Fruit fly (Drosophila melanogaster) whole organism, embryonic: ENCODE results near the gene CG10147.

Experiments used
- Adf1 ChIP-seq: fragments of 200-800 bp; sonication (Bioruptor generic); IDR thresholded peaks from 2 replicates; pipeline ENCODE4 v1.3.6; 2022; ENCODE audit warnings: missing biosample characterization, missing genetic modification characterization
- B-H1 ChIP-seq: fragments of 200-800 bp; sonication (Bioruptor generic); IDR thresholded peaks from 3 replicates; pipeline ENCODE4 v1.3.6; 2022; ENCODE audit warnings: missing biosample characterization, missing genetic modification characterization
- CG10366 ChIP-seq: fragments of 200-800 bp; sonication (Bioruptor generic); IDR thresholded peaks from 2 replicates; pipeline ENCODE4 v1.3.6; 2022; ENCODE audit warnings: missing biosample characterization, missing genetic modification characterization
- CG11085 ChIP-seq: fragments of 200-800 bp; sonication (Bioruptor generic); IDR thresholded peaks from 2 replicates; pipeline ENCODE4 v1.3.6; 2022; ENCODE audit warnings: missing biosample characterization, missing genetic modification characterization
- CG1233 ChIP-seq: fragments of 200-800 bp; sonication (Bioruptor generic); optimal IDR thresholded peaks from 4 replicates; lab custom pipeline; 2018; ENCODE audit warnings: missing biosample characterization, mild to moderate bottlenecking, missing genetic modification characterization
- CG13296 ChIP-seq: fragments of 200-800 bp; sonication (Bioruptor generic); optimal IDR thresholded peaks from 3 replicates; lab custom pipeline; 2018; ENCODE audit warnings: missing biosample characterization, mild to moderate bottlenecking, missing genetic modification characterization
- CG14050 ChIP-seq: fragments of 200-800 bp; sonication (Bioruptor generic); IDR thresholded peaks from 3 replicates; pipeline ENCODE4 v1.3.6; 2022; ENCODE audit warnings: missing biosample characterization, missing genetic modification characterization
- CG14667 ChIP-seq: fragments of 200-800 bp; sonication (Bioruptor generic); IDR thresholded peaks from 2 replicates; pipeline ENCODE4 v1.3.6; 2022; ENCODE audit warnings: missing biosample characterization, missing genetic modification characterization
- CG14710 ChIP-seq: fragments of 200-800 bp; sonication (Bioruptor generic); optimal IDR thresholded peaks from 3 replicates; lab custom pipeline; 2019; ENCODE audit warnings: missing biosample characterization, mild to moderate bottlenecking, missing genetic modification characterization, moderate library complexity
- CG1529 ChIP-seq: fragments of 200-800 bp; sonication (Bioruptor generic); optimal IDR thresholded peaks from 3 replicates; lab custom pipeline; 2018; ENCODE audit warnings: missing biosample characterization, missing genetic modification characterization
- CG15479 ChIP-seq: fragments of 200-800 bp; sonication (Bioruptor generic); optimal IDR thresholded peaks from 3 replicates; lab custom pipeline; 2019; ENCODE audit warnings: missing biosample characterization, mild to moderate bottlenecking, missing genetic modification characterization, moderate library complexity
- CG17385 ChIP-seq: fragments of 200-800 bp; sonication (Bioruptor generic); optimal IDR thresholded peaks from 3 replicates; lab custom pipeline; 2018; ENCODE audit warnings: missing biosample characterization, mild to moderate bottlenecking, missing genetic modification characterization
- CG1832 ChIP-seq: fragments of 200-800 bp; sonication (Bioruptor generic); optimal IDR thresholded peaks from 2 replicates; lab custom pipeline; 2017; ENCODE audit warnings: missing biosample characterization, mild to moderate bottlenecking, missing genetic modification characterization, inconsistent platforms
- CG2129 ChIP-seq: fragments of 200-800 bp; sonication (Bioruptor generic); IDR thresholded peaks from 2 replicates; pipeline ENCODE4 v1.3.6; 2022; ENCODE audit warnings: missing biosample characterization, missing genetic modification characterization; ENCODE audit not compliant: partially characterized antibody
- CG2678 ChIP-seq: fragments of 200-800 bp; sonication (Bioruptor generic); optimal IDR thresholded peaks from 3 replicates; lab custom pipeline; 2019; ENCODE audit warnings: missing biosample characterization, mild to moderate bottlenecking, missing genetic modification characterization, moderate library complexity
- CG30431 ChIP-seq: fragments of 200-800 bp; sonication (Bioruptor generic); optimal IDR thresholded peaks from 2 replicates; lab custom pipeline; 2017; ENCODE audit warnings: missing biosample characterization, missing genetic modification characterization
- CG31388 ChIP-seq: fragments of 200-800 bp; sonication (Bioruptor generic); optimal IDR thresholded peaks from 2 replicates; lab custom pipeline; 2016; ENCODE audit warnings: missing biosample characterization, missing genetic modification characterization
- CG33213 ChIP-seq: fragments of 200-800 bp; sonication (Bioruptor generic); optimal IDR thresholded peaks from 3 replicates; lab custom pipeline; 2016; ENCODE audit warnings: missing biosample characterization, missing genetic modification characterization
- CG4617 ChIP-seq: fragments of 200-800 bp; sonication (Bioruptor generic); optimal IDR thresholded peaks from 3 replicates; lab custom pipeline; 2016; ENCODE audit warnings: missing biosample characterization, missing genetic modification characterization, borderline replicate concordance
- CG4854 ChIP-seq: fragments of 200-800 bp; sonication (Bioruptor generic); optimal IDR thresholded peaks from 2 replicates; lab custom pipeline; 2016; ENCODE audit warnings: missing biosample characterization, missing genetic modification characterization, inconsistent platforms
- CG6272 ChIP-seq: fragments of 200-800 bp; sonication (Bioruptor generic); IDR thresholded peaks from 2 replicates; pipeline ENCODE4 v1.3.6; 2022; ENCODE audit warnings: missing biosample characterization, missing genetic modification characterization
- CG7839 ChIP-seq: fragments of 200-800 bp; sonication (Bioruptor generic); optimal IDR thresholded peaks from 3 replicates; lab custom pipeline; 2018; ENCODE audit warnings: missing biosample characterization, mild to moderate bottlenecking, missing genetic modification characterization, moderate library complexity
- CG8290 ChIP-seq, 3 experiments: fragments of 200-800 bp; sonication (Bioruptor generic); optimal IDR thresholded peaks; 2 replicates each; lab custom pipeline; 2016 to 2019; ENCODE audit warnings: missing biosample characterization in 3 of 3, missing genetic modification characterization in 3 of 3, mild to moderate bottlenecking in 2 of 3, moderate library complexity in 1 of 3
- CG8924 ChIP-seq: fragments of 200-800 bp; optimal IDR thresholded peaks from 3 replicates; lab custom pipeline; 2019; ENCODE audit warnings: missing biosample characterization, mild to moderate bottlenecking, missing genetic modification characterization, moderate library complexity
- Dek ChIP-seq: fragments of 200-800 bp; sonication (Bioruptor generic); optimal IDR thresholded peaks from 3 replicates; lab custom pipeline; 2019; ENCODE audit warnings: missing biosample characterization, mild to moderate bottlenecking, missing genetic modification characterization, moderate library complexity
- Dip3 ChIP-seq: fragments of 200-800 bp; sonication (Bioruptor generic); optimal IDR thresholded peaks from 3 replicates; lab custom pipeline; 2016; ENCODE audit warnings: missing biosample characterization, missing genetic modification characterization
- Doc2 ChIP-seq: fragments of 200-800 bp; sonication (Bioruptor generic); IDR thresholded peaks from 2 replicates; pipeline ENCODE4 v1.3.6; 2022; ENCODE audit warnings: missing biosample characterization, missing genetic modification characterization
- Ets65A ChIP-seq: fragments of 200-800 bp; sonication (Bioruptor generic); peaks from one replicate; lab custom pipeline; 2016; ENCODE audit warnings: missing biosample characterization, missing genetic modification characterization
- Ets97D ChIP-seq: fragments of 200-800 bp; sonication (Bioruptor generic); optimal IDR thresholded peaks from 3 replicates; lab custom pipeline; 2016; ENCODE audit warnings: missing biosample characterization, missing genetic modification characterization
- H15 ChIP-seq: fragments of 200-800 bp; sonication (Bioruptor generic); IDR thresholded peaks from 3 replicates; pipeline ENCODE4 v1.3.6; 2022; ENCODE audit warnings: missing biosample characterization, missing genetic modification characterization
- HLH54F ChIP-seq: fragments of 200-800 bp; sonication (Bioruptor generic); optimal IDR thresholded peaks from 3 replicates; lab custom pipeline; 2016; ENCODE audit warnings: missing biosample characterization, missing genetic modification characterization
- Hmx ChIP-seq: fragments of 200-800 bp; sonication (Bioruptor generic); optimal IDR thresholded peaks from 2 replicates; lab custom pipeline; 2016; ENCODE audit warnings: missing biosample characterization, missing genetic modification characterization
- NFAT ChIP-seq: fragments of 200-800 bp; sonication (Bioruptor generic); IDR thresholded peaks from 2 replicates; pipeline ENCODE4 v1.3.6; 2022; ENCODE audit warnings: missing biosample characterization, missing genetic modification characterization
- Optix ChIP-seq: fragments of 200-800 bp; sonication (Bioruptor generic); IDR thresholded peaks from 3 replicates; pipeline ENCODE4 v1.3.6; 2022; ENCODE audit warnings: missing biosample characterization, missing genetic modification characterization
- bbx ChIP-seq: fragments of 200-800 bp; sonication (Bioruptor generic); IDR thresholded peaks from 2 replicates; pipeline ENCODE4 v1.3.6; 2022; ENCODE audit warnings: missing biosample characterization, missing genetic modification characterization; ENCODE audit not compliant: partially characterized antibody
- bcd ChIP-seq: fragments of 200-800 bp; sonication (Bioruptor generic); optimal IDR thresholded peaks from 2 replicates; lab custom pipeline; 2017; ENCODE audit warnings: missing biosample characterization, mild to moderate bottlenecking, missing genetic modification characterization
- dimm ChIP-seq: fragments of 200-800 bp; sonication (Bioruptor generic); IDR thresholded peaks from 2 replicates; pipeline ENCODE4 v1.3.6; 2022; ENCODE audit warnings: missing biosample characterization, missing genetic modification characterization
- dmrt99B ChIP-seq: fragments of 200-800 bp; sonication (Bioruptor generic); optimal IDR thresholded peaks from 2 replicates; lab custom pipeline; 2018; ENCODE audit warnings: missing biosample characterization, mild to moderate bottlenecking, missing genetic modification characterization, moderate library complexity
- emc ChIP-seq: fragments of 200-800 bp; sonication (Bioruptor generic); optimal IDR thresholded peaks from 2 replicates; lab custom pipeline; 2016; ENCODE audit warnings: missing biosample characterization, missing genetic modification characterization
- eve ChIP-seq, 2 experiments: fragments of >200 bp; optimal IDR thresholded peaks; 2 replicates each; lab custom pipeline; 2017; ENCODE audit warnings: missing biosample characterization in 2 of 2, missing genetic modification characterization in 2 of 2
- h ChIP-seq: fragments of >200 bp; optimal IDR thresholded peaks from 2 replicates; lab custom pipeline; 2017
- jigr1 ChIP-seq: fragments of 200-800 bp; sonication (Bioruptor generic); IDR thresholded peaks from 3 replicates; pipeline ENCODE4 v1.3.6; 2022; ENCODE audit warnings: missing biosample characterization, missing genetic modification characterization
- jing ChIP-seq: fragments of 200-800 bp; sonication (Bioruptor generic); optimal IDR thresholded peaks from 2 replicates; lab custom pipeline; 2018; ENCODE audit warnings: missing biosample characterization, mild to moderate bottlenecking, missing genetic modification characterization
- jumu ChIP-seq: fragments of 200-800 bp; sonication (Bioruptor generic); optimal IDR thresholded peaks from 3 replicates; lab custom pipeline; 2016; ENCODE audit warnings: missing biosample characterization, missing genetic modification characterization
- lola ChIP-seq, 3 experiments: fragments of >200 bp in 2 of 3; fragments of 200-800 bp in 1 of 3; sonication (Bioruptor generic) in 1 of 3; optimal IDR thresholded peaks; 2 replicates each; lab custom pipeline; 2017 to 2019; ENCODE audit warnings: missing biosample characterization in 3 of 3, missing genetic modification characterization in 3 of 3, mild to moderate bottlenecking in 1 of 3, moderate library complexity in 1 of 3
- nerfin-1 ChIP-seq: fragments of 200-800 bp; sonication (Bioruptor generic); optimal IDR thresholded peaks from 3 replicates; lab custom pipeline; 2019; ENCODE audit warnings: missing biosample characterization, mild to moderate bottlenecking, missing genetic modification characterization, moderate library complexity
- stwl ChIP-seq: fragments of 200-800 bp; sonication (Bioruptor generic); optimal IDR thresholded peaks from 3 replicates; lab custom pipeline; 2018; ENCODE audit warnings: missing biosample characterization, mild to moderate bottlenecking, missing genetic modification characterization, moderate library complexity
- tup ChIP-seq: fragments of 200-800 bp; sonication (Bioruptor generic); optimal IDR thresholded peaks from 2 replicates; lab custom pipeline; 2016; ENCODE audit warnings: missing biosample characterization, mild to moderate bottlenecking, missing genetic modification characterization, moderate library complexity
- vnd ChIP-seq: fragments of 200-800 bp; sonication (Bioruptor generic); IDR thresholded peaks from 3 replicates; pipeline ENCODE4 v1.3.6; 2022; ENCODE audit warnings: missing biosample characterization, missing genetic modification characterization; ENCODE audit not compliant: partially characterized antibody
- zen ChIP-seq: fragments of 200-800 bp; sonication (Bioruptor generic); optimal IDR thresholded peaks from 3 replicates; lab custom pipeline; 2018; ENCODE audit warnings: missing biosample characterization, mild to moderate bottlenecking, missing genetic modification characterization, moderate library complexity

The CG10147 gene

DNA sequence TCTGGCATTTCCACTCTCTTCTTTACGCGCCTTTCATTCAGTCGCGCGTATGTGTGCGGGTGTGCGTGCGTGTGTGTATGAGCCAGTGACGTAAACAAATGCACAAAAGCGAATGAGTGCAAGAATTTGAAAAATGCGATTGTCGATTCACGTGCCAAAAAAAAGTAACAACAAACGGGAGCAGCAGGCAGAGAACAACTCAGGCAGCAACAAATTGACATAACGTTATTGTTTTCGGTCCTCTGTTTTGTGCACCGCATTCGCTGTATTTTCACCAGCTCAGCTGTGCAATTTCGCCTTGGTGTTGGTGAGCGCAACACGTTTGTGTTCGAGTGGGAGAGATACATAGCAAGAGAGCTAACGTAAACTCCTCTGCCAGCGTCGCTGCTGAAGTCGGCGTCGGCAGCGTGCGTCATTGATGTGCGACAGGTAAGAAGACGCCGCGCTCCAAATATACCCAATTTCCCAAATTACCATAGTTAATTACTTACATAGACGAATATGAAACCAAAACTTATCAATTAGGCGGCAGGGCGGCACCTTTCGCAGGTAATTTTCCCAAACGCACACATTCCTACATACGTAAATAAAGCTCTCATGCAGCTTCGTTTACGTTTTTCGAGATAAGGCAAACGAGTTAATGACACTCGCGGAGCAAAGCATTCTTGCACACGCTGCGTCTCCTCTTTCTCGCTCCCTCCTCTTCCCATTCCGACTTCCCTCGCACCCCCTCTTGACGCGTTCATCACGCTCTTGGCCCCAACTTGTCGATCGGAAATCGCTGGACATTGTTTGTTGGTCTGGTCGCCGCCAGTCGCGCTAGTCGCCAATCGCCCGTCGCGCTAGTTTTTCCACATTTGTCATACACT lies 8.1 kb upstream of the CG10147 start (continued):
- no peak for TF ChIP-seq bcd (GFP tag; lab: Kevin White, UChicago)
- no peak for TF ChIP-seq CG6272
- TF ChIP-seq CG17385 (GFP tag; lab: Kevin White, UChicago): no peak
- TF ChIP-seq CG14710 (tag; lab: Kevin White, UChicago): no peak
- TF ChIP-seq CG11085 (GFP tag; lab: Robert Waterston, UW): no peak
- TF ChIP-seq CG14050 (GFP tag; lab: Robert Waterston, UW): no peak
- TF ChIP-seq CG4617 (GFP tag; lab: Kevin White, UChicago): no peak
- peak; percentile 82 for TF ChIP-seq Adf1 (GFP tag; lab: Robert Waterston, UW)
- no peak for TF ChIP-seq vnd (GFP tag; lab: Robert Waterston, UW)
- TF ChIP-seq Dek (tag; lab: Kevin White, UChicago): no peak
- no peak for TF ChIP-seq CG7839 (tag; lab: Kevin White, UChicago)
- no peak for TF ChIP-seq jigr1 (GFP tag; lab: Robert Waterston, UW)
- TF ChIP-seq Ets65A (GFP tag; lab: Kevin White, UChicago): peak; percentile 31
- no peak for TF ChIP-seq CG2129 (GFP tag; lab: Robert Waterston, UW)
- no peak for TF ChIP-seq CG33213
- no peak for TF ChIP-seq tup (GFP tag; lab: Kevin White, UChicago)
- TF ChIP-seq Dip3: no peak
- no peak for TF ChIP-seq jing (GFP tag; lab: Kevin White, UChicago)
- no peak for TF ChIP-seq CG8924 (tag; lab: Kevin White, UChicago)
- TF ChIP-seq NFAT: peak; percentile 32; the same call in 1 of the 2 replicates
- no peak for TF ChIP-seq stwl (tag; lab: Kevin White, UChicago)
- TF ChIP-seq h (lab: Kevin White, UChicago): no peak
- TF ChIP-seq jumu (GFP tag; lab: Kevin White, UChicago): no peak
- TF ChIP-seq dimm (GFP tag; lab: Robert Waterston, UW): no peak
- no peak for TF ChIP-seq B-H1 (GFP tag; lab: Robert Waterston, UW)
- peak; percentile 39 for TF ChIP-seq zen (tag; lab: Kevin White, UChicago)
- TF ChIP-seq Optix: no peak
- no peak for TF ChIP-seq CG31388 (GFP tag; lab: Kevin White, UChicago)
- no peak for TF ChIP-seq Hmx (GFP tag; lab: Kevin White, UChicago)
- TF ChIP-seq bbx (GFP tag; lab: Robert Waterston, UW): no peak
- no peak for TF ChIP-seq CG8290 (GFP tag; optimal IDR thresholded peaks at IDR 0.05; lab: Kevin White, UChicago)
- TF ChIP-seq CG8290 (tag; optimal IDR thresholded peaks at IDR 0.05; lab: Kevin White, UChicago): peak in 1 of 2 experiments; percentile 11
- no peak for TF ChIP-seq CG10366
- TF ChIP-seq nerfin-1 (tag; lab: Kevin White, UChicago): peak; percentile 71
- TF ChIP-seq CG14667 (GFP tag; lab: Robert Waterston, UW): no peak
- TF ChIP-seq eve (GFP tag; optimal IDR thresholded peaks at IDR 0.05; lab: Kevin White, UChicago): no peak
- no peak for TF ChIP-seq emc (GFP tag; lab: Kevin White, UChicago)
- TF ChIP-seq HLH54F (GFP tag; lab: Kevin White, UChicago): no peak
- no peak for TF ChIP-seq CG1233 (GFP tag; lab: Kevin White, UChicago)
- no peak for TF ChIP-seq H15 (GFP tag; lab: Robert Waterston, UW)
- no peak for TF ChIP-seq CG30431 (GFP tag; lab: Kevin White, UChicago)
- no peak for TF ChIP-seq CG2678 (tag; lab: Kevin White, UChicago)
- no peak for TF ChIP-seq CG13296 (GFP tag; lab: Kevin White, UChicago)
- no peak for TF ChIP-seq lola (GFP tag; optimal IDR thresholded peaks at IDR 0.05; lab: Kevin White, UChicago)
- TF ChIP-seq CG1832: no peak
- no peak for TF ChIP-seq dmrt99B (tag; lab: Kevin White, UChicago)
- no peak for TF ChIP-seq CG4854 (GFP tag; lab: Kevin White, UChicago)
- TF ChIP-seq CG1529 (GFP tag; lab: Kevin White, UChicago): no peak
- peak; percentile 97 for TF ChIP-seq CG15479 (GFP tag; lab: Kevin White, UChicago)
- TF ChIP-seq Doc2 (GFP tag; lab: Robert Waterston, UW): no peak
- TF ChIP-seq Ets97D: no peak
